Worm (Caenorhabditis elegans) whole organism, mixed stage, embryonic: Measurements from ENCODE around the gene nhr-180.

ENCODE experiments used
- M03D4.4 ChIP-seq: sonication (generic microtip); optimal IDR thresholded peaks from 2 replicates; lab custom pipeline; 2017; ENCODE audit warnings: mild to moderate bottlenecking, missing genetic modification characterization, missing compliant biosample characterization
- ces-1 ChIP-seq: fragments of 150-350 bp; optimal IDR thresholded peaks from 2 replicates; lab custom pipeline; 2014; ENCODE audit warnings: missing biosample characterization, missing genetic modification reagents, missing genetic modification characterization
- flh-1 ChIP-seq: fragments of 200-800 bp; sonication (Bioruptor generic); optimal IDR thresholded peaks from 2 replicates; lab custom pipeline; 2018; ENCODE audit warnings: mild to moderate bottlenecking, missing genetic modification characterization, moderate library complexity, missing compliant biosample characterization
- lin-13 ChIP-seq: fragments of 150-350 bp; optimal IDR thresholded peaks from 2 replicates; lab custom pipeline; 2014; ENCODE audit warnings: missing biosample characterization, missing genetic modification characterization
- lsy-2 ChIP-seq: fragments of 150-350 bp; optimal IDR thresholded peaks from 2 replicates; lab custom pipeline; 2014; ENCODE audit warnings: missing biosample characterization, missing genetic modification characterization
- nhr-237 ChIP-seq: fragments of 150-350 bp; optimal IDR thresholded peaks from 2 replicates; lab custom pipeline; 2014; ENCODE audit warnings: missing biosample characterization, missing genetic modification characterization
- nhr-76 ChIP-seq: sonication (generic microtip); optimal IDR thresholded peaks from 2 replicates; lab custom pipeline; 2017; ENCODE audit warnings: missing biosample characterization, missing genetic modification characterization
- pha-4 ChIP-seq: fragments of 150-350 bp; optimal IDR thresholded peaks from 2 replicates; lab custom pipeline; 2018; ENCODE audit warnings: missing biosample characterization, missing genetic modification reagents, missing genetic modification characterization
- snpc-4 ChIP-seq: fragments of 150-350 bp; optimal IDR thresholded peaks from 2 replicates; lab custom pipeline; 2014; ENCODE audit warnings: missing biosample characterization, missing genetic modification characterization
- sptf-1 ChIP-seq: sonication (generic microtip); optimal IDR thresholded peaks from 2 replicates; lab custom pipeline; 2017; ENCODE audit warnings: mild to moderate bottlenecking, missing genetic modification characterization, moderate library complexity, missing compliant biosample characterization
- unc-120 ChIP-seq: sonication (generic microtip); optimal IDR thresholded peaks from 2 replicates; lab custom pipeline; 2017; ENCODE audit warnings: missing genetic modification characterization, missing compliant biosample characterization; ENCODE audit not compliant: poor library complexity, severe bottlenecking
- unc-39 ChIP-seq: fragments of 150-350 bp; optimal IDR thresholded peaks from 2 replicates; lab custom pipeline; 2014; ENCODE audit warnings: missing biosample characterization, missing genetic modification characterization
- unc-62 ChIP-seq: fragments of 150-350 bp; optimal IDR thresholded peaks from 2 replicates; lab custom pipeline; 2014; ENCODE audit warnings: missing biosample characterization, missing genetic modification reagents, missing genetic modification characterization

DNA sequence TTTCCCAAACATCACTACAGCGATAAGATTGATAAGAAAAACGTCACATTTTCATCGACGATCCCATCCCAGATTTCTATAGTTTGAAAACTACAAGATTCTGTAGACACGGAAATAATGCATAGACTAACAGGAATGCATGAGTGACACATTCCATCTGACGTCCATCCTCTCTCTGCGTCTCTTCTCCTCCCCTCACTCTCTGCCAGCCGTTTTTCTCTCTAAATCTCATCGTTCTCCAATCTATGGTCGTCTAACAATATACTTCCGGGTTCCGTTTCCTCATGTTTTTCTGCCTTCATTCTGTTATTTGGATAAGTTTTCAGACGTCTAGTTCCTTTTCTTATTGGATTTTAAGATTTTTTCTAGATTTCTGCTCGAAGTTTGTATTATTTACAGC is 48.3 kb downstream of the nhr-180 start, which contains the start of gene F48G7.4:
- TF ChIP-seq M03D4.4 (tag; lab: Kevin White, UChicago) (no peak), flh-1 (no peak), unc-62 (GFP tag; lab: Kevin White, UChicago) (peak; percentile 86), unc-39 (no peak), ces-1 (GFP tag; lab: Kevin White, UChicago) (no peak), nhr-237 (no peak), lsy-2 (tag; lab: Kevin White, UChicago) (no peak), nhr-76 (no peak), pha-4 (no peak), lin-13 (tag; lab: Kevin White, UChicago) (no peak), sptf-1 (tag; lab: Kevin White, UChicago) (no peak), unc-120 (tag; lab: Kevin White, UChicago) (no peak), snpc-4 (tag; lab: Kevin White, UChicago) (no peak)
